Fruit fly (Drosophila melanogaster): ENCODE data around the gene CG14777.

CG14777 gene

DNA sequence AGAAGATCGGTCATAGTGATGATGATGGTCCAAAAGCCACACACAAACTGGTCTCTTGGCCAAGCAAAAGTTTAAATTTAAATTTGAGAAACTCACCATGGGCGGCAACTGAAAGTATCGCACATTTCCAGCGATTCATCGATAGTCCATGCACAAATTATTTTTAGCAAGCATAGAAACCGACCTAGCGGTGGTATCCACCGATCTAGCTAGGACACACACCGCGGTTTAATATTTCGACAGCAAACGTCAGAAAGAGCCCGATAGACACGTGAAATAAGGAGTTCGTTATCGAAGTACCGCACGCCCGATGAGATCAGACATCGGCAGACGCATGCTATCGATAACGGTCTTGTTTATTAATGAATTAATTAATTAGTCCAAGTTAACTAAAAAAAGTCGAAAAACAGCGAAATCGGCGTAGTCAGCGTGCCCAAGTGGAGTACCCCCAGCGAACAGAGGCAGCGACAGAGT, 46.9 kb downstream of the CG14777 start, which contains the start of gene CG14795 (continued):
- peak; percentile 93 for TF ChIP-seq Lhr (GFP tag; optimal IDR thresholded peaks at IDR 0.05)
- TF ChIP-seq CG15011 (GFP tag; optimal IDR thresholded peaks at IDR 0.05): no peak
- peak; percentile 85 for TF ChIP-seq vvl (GFP tag; IDR thresholded peaks at IDR 0.05)
- TF ChIP-seq pita (GFP tag; optimal IDR thresholded peaks at IDR 0.05): peak; percentile 97
- TF ChIP-seq en (GFP tag; optimal IDR thresholded peaks at IDR 0.05): no peak
- TF ChIP-seq Sox102F (GFP tag; optimal IDR thresholded peaks at IDR 0.05): no peak
- no peak for TF ChIP-seq CG18619 (GFP tag; optimal IDR thresholded peaks at IDR 0.05)
- peak; percentile 20 for TF ChIP-seq scrt (GFP tag; optimal IDR thresholded peaks at IDR 0.05)
- TF ChIP-seq Doc2 (GFP tag; IDR thresholded peaks at IDR 0.05): no peak
- TF ChIP-seq grn (GFP tag; optimal IDR thresholded peaks at IDR 0.05): no peak
- TF ChIP-seq H15 (GFP tag; IDR thresholded peaks at IDR 0.05): no peak
- no peak for TF ChIP-seq CG4424 (GFP tag; optimal IDR thresholded peaks at IDR 0.05)
- no peak for TF ChIP-seq sqz (GFP tag; optimal IDR thresholded peaks at IDR 0.05)
- TF ChIP-seq Fer1 (GFP tag; optimal IDR thresholded peaks at IDR 0.05): peak; percentile 41
- no peak for TF ChIP-seq Neu2 (GFP tag; optimal IDR thresholded peaks at IDR 0.05; ENCODE audit: borderline replicate concordance)
- no peak for TF ChIP-seq Hmx (GFP tag; optimal IDR thresholded peaks at IDR 0.05)
- TF ChIP-seq CG11398 (GFP tag; optimal IDR thresholded peaks at IDR 0.05): no peak
- peak; percentile 37 for TF ChIP-seq Hsf (GFP tag; optimal IDR thresholded peaks at IDR 0.05)
- TF ChIP-seq bigmax (GFP tag; optimal IDR thresholded peaks at IDR 0.05): peak; percentile 41
- no peak for TF ChIP-seq Bteb2 (GFP tag; optimal IDR thresholded peaks at IDR 0.05)
- TF ChIP-seq kah (GFP tag; optimal IDR thresholded peaks at IDR 0.05): no peak
- peak; percentile 91 for TF ChIP-seq Scr (GFP tag; IDR thresholded peaks at IDR 0.05; ENCODE audit: partially characterized antibody)
- peak; percentile 50 for TF ChIP-seq CoRest (tag; optimal IDR thresholded peaks at IDR 0.05)
- TF ChIP-seq CG4360 (GFP tag; IDR thresholded peaks at IDR 0.05): no peak
- no peak for TF ChIP-seq CG10147 (GFP tag; optimal IDR thresholded peaks at IDR 0.05)
- no peak for TF ChIP-seq Lim3 (GFP tag; IDR thresholded peaks at IDR 0.05)
- TF ChIP-seq dpn (GFP tag; optimal IDR thresholded peaks at IDR 0.05): peak; percentile 39 to 43
- TF ChIP-seq CG42726 (GFP tag; IDR thresholded peaks at IDR 0.05; ENCODE audit: partially characterized antibody): peak; percentile 92
- TF ChIP-seq abd-A (tag; optimal IDR thresholded peaks at IDR 0.05): peak; percentile 46
- no peak for TF ChIP-seq D (optimal IDR thresholded peaks at IDR 0.05)
- TF ChIP-seq D (GFP tag; optimal IDR thresholded peaks at IDR 0.05): no peak

DNA sequence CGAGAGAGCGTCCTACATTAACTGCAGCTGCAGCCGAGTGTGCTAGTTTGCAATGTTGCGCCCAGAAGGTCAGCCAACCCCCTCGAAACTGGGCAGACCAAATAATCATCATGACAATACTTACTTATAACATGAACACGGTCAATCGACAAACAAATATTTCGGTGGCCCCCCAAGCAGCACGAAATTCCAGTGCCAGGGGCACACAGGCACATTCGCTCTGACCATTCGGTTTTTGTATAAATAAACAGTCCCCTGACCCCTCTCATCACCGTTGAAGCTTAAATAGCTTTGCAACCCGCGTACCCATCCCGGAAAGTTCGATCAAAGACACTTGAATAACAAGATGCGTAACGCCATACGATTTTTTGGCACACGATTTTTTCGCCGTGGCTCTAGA, 47.9 kb downstream of the CG14777 start:
- no peak for TF ChIP-seq Xbp1 (GFP tag; optimal IDR thresholded peaks at IDR 0.05)
- peak in 1 of 2 experiments; percentile 21 for TF ChIP-seq Pdp1 (GFP tag; optimal IDR thresholded peaks at IDR 0.05)
- TF ChIP-seq Doc2 (GFP tag; IDR thresholded peaks at IDR 0.05): no peak
- TF ChIP-seq Trl (optimal IDR thresholded peaks at IDR 0.05): peak in 1 of 2 experiments; percentile 5
- TF ChIP-seq Trl (GFP tag; optimal IDR thresholded peaks at IDR 0.05): no peak
- TF ChIP-seq CG3407 (GFP tag; optimal IDR thresholded peaks at IDR 0.05): no peak
- TF ChIP-seq CG11093 (GFP tag; IDR thresholded peaks at IDR 0.05): no peak
- TF ChIP-seq crol (GFP tag; IDR thresholded peaks at IDR 0.05): 0 out of 2 replicates have a peak, but pooled peaks have one; percentile 14
- no peak for TF ChIP-seq pzg (GFP tag; optimal IDR thresholded peaks at IDR 0.05)
- no peak for TF ChIP-seq CG7987 (GFP tag; optimal IDR thresholded peaks at IDR 0.05)
- TF ChIP-seq CG2678 (tag; optimal IDR thresholded peaks at IDR 0.05): no peak
- no peak for TF ChIP-seq ttk (GFP tag; IDR thresholded peaks at IDR 0.05)
- no peak for TF ChIP-seq NFAT (GFP tag; IDR thresholded peaks at IDR 0.05)
- no peak for TF ChIP-seq CG10321 (GFP tag; IDR thresholded peaks at IDR 0.05)
- TF ChIP-seq bcd (GFP tag; optimal IDR thresholded peaks at IDR 0.05): no peak
- 0 out of 4 replicates have a peak, but pooled peaks have one; percentile 55 for TF ChIP-seq chinmo (GFP tag; IDR thresholded peaks at IDR 0.05; ENCODE audit: partially characterized antibody)
- no peak for TF ChIP-seq CG3163 (GFP tag; optimal IDR thresholded peaks at IDR 0.05)
- no peak for TF ChIP-seq nerfin-1 (tag; optimal IDR thresholded peaks at IDR 0.05)
- no peak for TF ChIP-seq kni (GFP tag; optimal IDR thresholded peaks at IDR 0.05)
- no peak for TF ChIP-seq gcm2 (GFP tag; optimal IDR thresholded peaks at IDR 0.05)
- TF ChIP-seq CG12769 (tag; optimal IDR thresholded peaks at IDR 0.05): peak; percentile 15
- TF ChIP-seq CG10462 (GFP tag; optimal IDR thresholded peaks at IDR 0.05): no peak

All from whole organism, embryonic.